Fruit fly (Drosophila melanogaster) whole organism, embryonic: ENCODE results near the gene CG5934.

ENCODE experiments used
- B-H1 ChIP-seq: fragments of 200-800 bp; sonication (Bioruptor generic); IDR thresholded peaks from 3 replicates; pipeline ENCODE4 v1.3.6; 2022; ENCODE audit warnings: missing biosample characterization, missing genetic modification characterization
- BEAF-32 ChIP-seq: fragments of 200-800 bp; sonication (Bioruptor generic); optimal IDR thresholded peaks from 3 replicates; lab custom pipeline; 2017; ENCODE audit warnings: missing biosample characterization, missing genetic modification characterization, mild to moderate bottlenecking, moderate library complexity, missing genetic modification reagents
- Bdp1 ChIP-seq: fragments of 200-800 bp; sonication (Bioruptor generic); optimal IDR thresholded peaks from 3 replicates; lab custom pipeline; 2016; ENCODE audit warnings: missing biosample characterization, missing genetic modification characterization
- Bgb ChIP-seq: fragments of 200-800 bp; sonication (Bioruptor generic); IDR thresholded peaks from 2 replicates; pipeline ENCODE4 v1.3.6; 2022; ENCODE audit warnings: missing biosample characterization, missing genetic modification characterization; ENCODE audit not compliant: partially characterized antibody
- CG10565 ChIP-seq: fragments of 200-800 bp; sonication (Bioruptor generic); optimal IDR thresholded peaks from 3 replicates; lab custom pipeline; 2016; ENCODE audit warnings: missing biosample characterization, mild to moderate bottlenecking, missing genetic modification characterization
- CG11723 ChIP-seq: fragments of 200-800 bp; sonication (Bioruptor generic); optimal IDR thresholded peaks from 2 replicates; lab custom pipeline; 2017; ENCODE audit warnings: missing biosample characterization, mild to moderate bottlenecking, missing genetic modification characterization
- CG14014 ChIP-seq: fragments of 200-800 bp; sonication (Bioruptor generic); IDR thresholded peaks from 2 replicates; pipeline ENCODE4 v1.3.6; 2022; ENCODE audit warnings: missing biosample characterization, missing genetic modification characterization
- CG14710 ChIP-seq: fragments of 200-800 bp; sonication (Bioruptor generic); optimal IDR thresholded peaks from 3 replicates; lab custom pipeline; 2019; ENCODE audit warnings: missing biosample characterization, mild to moderate bottlenecking, missing genetic modification characterization, moderate library complexity
- CG1603 ChIP-seq: fragments of 200-800 bp; sonication (Bioruptor generic); optimal IDR thresholded peaks from 2 replicates; lab custom pipeline; 2019; ENCODE audit warnings: missing biosample characterization, mild to moderate bottlenecking, missing genetic modification characterization, moderate library complexity
- CG17361 ChIP-seq: fragments of 200-800 bp; sonication (Bioruptor generic); IDR thresholded peaks from 3 replicates; pipeline ENCODE4 v1.3.6; 2022; ENCODE audit warnings: missing biosample characterization, missing genetic modification characterization
- CG17912 ChIP-seq: fragments of 200-800 bp; sonication (Bioruptor generic); optimal IDR thresholded peaks from 2 replicates; lab custom pipeline; 2018; ENCODE audit warnings: missing biosample characterization, mild to moderate bottlenecking, missing genetic modification characterization
- CG6813 ChIP-seq: fragments of 200-800 bp; sonication (Bioruptor generic); optimal IDR thresholded peaks from 2 replicates; lab custom pipeline; 2017; ENCODE audit warnings: missing biosample characterization, missing genetic modification characterization, mild to moderate bottlenecking, moderate library complexity, missing genetic modification reagents
- CG7271 ChIP-seq: fragments of 200-800 bp; sonication (Bioruptor generic); optimal IDR thresholded peaks from 2 replicates; lab custom pipeline; 2018; ENCODE audit warnings: missing biosample characterization, mild to moderate bottlenecking, missing genetic modification characterization, moderate library complexity
- CG8290 ChIP-seq, 3 experiments: fragments of 200-800 bp; sonication (Bioruptor generic); optimal IDR thresholded peaks; 2 replicates each; lab custom pipeline; 2016 to 2019; ENCODE audit warnings: missing biosample characterization in 3 of 3, missing genetic modification characterization in 3 of 3, mild to moderate bottlenecking in 2 of 3, moderate library complexity in 1 of 3
- CG8924 ChIP-seq: fragments of 200-800 bp; optimal IDR thresholded peaks from 3 replicates; lab custom pipeline; 2019; ENCODE audit warnings: missing biosample characterization, mild to moderate bottlenecking, missing genetic modification characterization, moderate library complexity
- CG9932 ChIP-seq: fragments of 200-800 bp; sonication (Bioruptor generic); IDR thresholded peaks from 2 replicates; pipeline ENCODE4 v1.3.6; 2022; ENCODE audit warnings: missing biosample characterization, missing genetic modification characterization
- Deaf1 ChIP-seq: fragments of 200-800 bp; optimal IDR thresholded peaks from 3 replicates; lab custom pipeline; 2019; ENCODE audit warnings: missing biosample characterization, mild to moderate bottlenecking, missing genetic modification characterization, moderate library complexity
- Dip3 ChIP-seq: fragments of 200-800 bp; sonication (Bioruptor generic); optimal IDR thresholded peaks from 3 replicates; lab custom pipeline; 2016; ENCODE audit warnings: missing biosample characterization, missing genetic modification characterization
- Fer1 ChIP-seq: fragments of 200-800 bp; sonication (Bioruptor generic); optimal IDR thresholded peaks from 2 replicates; lab custom pipeline; 2017; ENCODE audit warnings: missing biosample characterization, mild to moderate bottlenecking, missing genetic modification characterization
- GATAe ChIP-seq: fragments of 200-800 bp; sonication (Bioruptor generic); conservative IDR thresholded peaks from 2 replicates; pipeline ENCODE4 v1.3.6; 2022; ENCODE audit warnings: missing biosample characterization, missing genetic modification characterization
- Jarid2 ChIP-seq: fragments of 200-800 bp; sonication (Bioruptor generic); optimal IDR thresholded peaks from 3 replicates; lab custom pipeline; 2017; ENCODE audit warnings: mild to moderate bottlenecking, missing biosample characterization, missing genetic modification reagents, missing genetic modification characterization
- Med ChIP-seq: fragments of 200-800 bp; sonication (Bioruptor generic); peaks from one replicate; lab custom pipeline; 2016; ENCODE audit warnings: missing biosample characterization, missing genetic modification characterization, mild to moderate bottlenecking, inconsistent platforms, moderate library complexity
- NC2α ChIP-seq: fragments of 200-800 bp; sonication (Bioruptor generic); optimal IDR thresholded peaks from 2 replicates; lab custom pipeline; 2016; ENCODE audit warnings: missing biosample characterization, missing genetic modification characterization
- Sin3A ChIP-seq: fragments of >200 bp; optimal IDR thresholded peaks from 2 replicates; lab custom pipeline; 2018
- Ssrp ChIP-seq: fragments of 200-800 bp; sonication (Bioruptor generic); optimal IDR thresholded peaks from 2 replicates; lab custom pipeline; 2018; ENCODE audit warnings: missing biosample characterization, mild to moderate bottlenecking, missing genetic modification characterization, moderate library complexity
- Stat92E ChIP-seq, 3 experiments: fragments of >200 bp in 2 of 3; fragments of 200-800 bp in 1 of 3; sonication (Bioruptor generic) in 1 of 3; optimal IDR thresholded peaks; 2 replicates each; lab custom pipeline; 2017 to 2019; ENCODE audit warnings: missing biosample characterization in 3 of 3, missing genetic modification characterization in 3 of 3, mild to moderate bottlenecking in 1 of 3, moderate library complexity in 1 of 3
- ase ChIP-seq: fragments of 200-800 bp; sonication (Bioruptor generic); IDR thresholded peaks from 3 replicates; pipeline ENCODE4 v1.3.6; 2022; ENCODE audit warnings: missing biosample characterization, missing genetic modification characterization
- bcd ChIP-seq: fragments of 200-800 bp; sonication (Bioruptor generic); optimal IDR thresholded peaks from 2 replicates; lab custom pipeline; 2017; ENCODE audit warnings: missing biosample characterization, mild to moderate bottlenecking, missing genetic modification characterization
- crc ChIP-seq: fragments of 200-800 bp; sonication (Bioruptor generic); optimal IDR thresholded peaks from 2 replicates; lab custom pipeline; 2016; ENCODE audit warnings: missing biosample characterization, missing genetic modification characterization
- croc ChIP-seq: fragments of 200-800 bp; sonication (Bioruptor generic); conservative IDR thresholded peaks from 3 replicates; pipeline ENCODE4 v1.3.6; 2022; ENCODE audit warnings: missing biosample characterization, missing genetic modification characterization
- dimm ChIP-seq: fragments of 200-800 bp; sonication (Bioruptor generic); IDR thresholded peaks from 2 replicates; pipeline ENCODE4 v1.3.6; 2022; ENCODE audit warnings: missing biosample characterization, missing genetic modification characterization
- fd96Cb ChIP-seq: fragments of 200-800 bp; sonication (Bioruptor generic); optimal IDR thresholded peaks from 2 replicates; lab custom pipeline; 2018; ENCODE audit warnings: missing biosample characterization, mild to moderate bottlenecking, missing genetic modification characterization, moderate library complexity
- gro ChIP-seq: fragments of 200-800 bp; sonication (Bioruptor generic); optimal IDR thresholded peaks from 2 replicates; lab custom pipeline; 2016; ENCODE audit warnings: missing biosample characterization, missing genetic modification characterization
- maf-S ChIP-seq: fragments of 200-800 bp; sonication (Bioruptor generic); optimal IDR thresholded peaks from 2 replicates; lab custom pipeline; 2016; ENCODE audit warnings: missing biosample characterization, missing genetic modification characterization
- nerfin-2 ChIP-seq: fragments of 200-800 bp; sonication (Bioruptor generic); IDR thresholded peaks from 2 replicates; pipeline ENCODE4 v1.3.6; 2022; ENCODE audit warnings: missing biosample characterization, missing genetic modification characterization; ENCODE audit not compliant: partially characterized antibody
- nmo ChIP-seq: fragments of 200-800 bp; sonication (Bioruptor generic); optimal IDR thresholded peaks from 2 replicates; lab custom pipeline; 2018; ENCODE audit warnings: missing biosample characterization, mild to moderate bottlenecking, missing genetic modification characterization, moderate library complexity
- odd ChIP-seq: fragments of 200-800 bp; sonication (Bioruptor generic); optimal IDR thresholded peaks from 2 replicates; lab custom pipeline; 2017; ENCODE audit warnings: missing biosample characterization, mild to moderate bottlenecking, missing genetic modification characterization
- pb ChIP-seq: fragments of 200-800 bp; sonication (Bioruptor generic); optimal IDR thresholded peaks from 3 replicates; lab custom pipeline; 2016; ENCODE audit warnings: missing biosample characterization, missing genetic modification characterization
- prd ChIP-seq, 3 experiments: fragments of >200 bp in 2 of 3; fragments of 200-800 bp in 1 of 3; sonication (Bioruptor generic) in 1 of 3; optimal IDR thresholded peaks in 2 of 3; IDR thresholded peaks in 1 of 3; 2 replicates in 2 of 3; 3 replicates in 1 of 3; pipeline versions ENCODE4 v1.3.6 to Lab custom; 2017 to 2022; ENCODE audit warnings: missing biosample characterization in 1 of 3, missing genetic modification characterization in 1 of 3
- pros ChIP-seq: fragments of 200-800 bp; sonication (Bioruptor generic); optimal IDR thresholded peaks from 3 replicates; lab custom pipeline; 2019; ENCODE audit warnings: missing biosample characterization, mild to moderate bottlenecking, missing genetic modification characterization, moderate library complexity
- ranshi ChIP-seq: fragments of 200-800 bp; sonication (Bioruptor generic); IDR thresholded peaks from 2 replicates; pipeline ENCODE4 v1.3.6; 2022; ENCODE audit warnings: missing biosample characterization, missing genetic modification characterization
- row ChIP-seq: fragments of 200-800 bp; sonication (Bioruptor generic); IDR thresholded peaks from 3 replicates; pipeline ENCODE4 v1.3.6; 2022; ENCODE audit warnings: missing biosample characterization, missing genetic modification characterization
- seq ChIP-seq: fragments of 200-800 bp; sonication (Bioruptor generic); IDR thresholded peaks from 2 replicates; pipeline ENCODE4 v1.3.6; 2022; ENCODE audit warnings: missing biosample characterization, missing genetic modification characterization
- slp2 ChIP-seq: fragments of 200-800 bp; sonication (Bioruptor generic); optimal IDR thresholded peaks from 2 replicates; lab custom pipeline; 2016; ENCODE audit warnings: missing biosample characterization, missing genetic modification characterization
- ssp ChIP-seq: fragments of 200-800 bp; sonication (Bioruptor generic); IDR thresholded peaks from 2 replicates; pipeline ENCODE4 v1.3.6; 2022; ENCODE audit warnings: missing biosample characterization, missing genetic modification characterization
- sug ChIP-seq: fragments of 200-800 bp; optimal IDR thresholded peaks from 2 replicates; lab custom pipeline; 2019; ENCODE audit warnings: missing biosample characterization, mild to moderate bottlenecking, missing genetic modification characterization, moderate library complexity
- unc-4 ChIP-seq: fragments of 200-800 bp; sonication (Bioruptor generic); IDR thresholded peaks from 2 replicates; pipeline ENCODE4 v1.3.6; 2022; ENCODE audit warnings: missing biosample characterization, missing genetic modification characterization; ENCODE audit not compliant: partially characterized antibody
- zfh2 ChIP-seq: fragments of 200-800 bp; sonication (Bioruptor generic); optimal IDR thresholded peaks from 2 replicates; lab custom pipeline; 2016; ENCODE audit warnings: missing biosample characterization, missing genetic modification characterization

The CG5934 gene

DNA sequence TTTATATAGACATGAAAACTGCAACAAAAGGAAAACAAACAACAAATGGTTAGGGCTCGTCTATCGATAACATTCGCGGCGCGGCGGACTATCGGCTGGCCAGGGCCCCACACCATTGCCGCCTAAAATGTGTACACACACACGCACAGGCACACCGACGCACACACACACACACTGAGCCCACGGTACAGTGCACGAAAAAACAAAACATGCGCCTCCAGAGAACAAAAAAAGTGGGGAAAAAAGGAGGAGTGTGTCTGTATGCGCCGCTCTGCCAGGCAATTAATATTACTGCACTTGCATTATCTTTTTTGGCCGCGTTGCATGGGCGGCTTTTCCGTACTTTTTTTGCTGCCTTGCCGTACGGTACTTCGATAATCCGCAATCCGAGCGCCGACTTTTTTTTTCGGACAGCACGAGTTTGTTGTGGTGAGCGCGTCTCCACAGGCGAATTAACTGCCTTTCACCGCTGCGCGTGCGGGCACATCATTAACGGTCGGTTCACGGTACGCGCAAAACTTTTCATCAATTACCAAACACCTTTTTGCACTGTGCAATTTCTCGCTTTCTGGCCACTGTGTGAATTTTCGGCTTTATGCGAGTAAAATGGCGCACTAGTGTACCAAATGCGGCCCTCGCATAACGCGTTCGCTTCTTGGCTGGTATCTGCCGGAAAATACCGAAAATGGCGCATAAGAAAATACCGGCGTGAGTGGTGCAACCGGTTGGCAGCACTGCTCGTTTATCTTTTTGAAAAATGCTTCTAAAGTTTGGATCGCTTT, 9.9 kb upstream of the CG5934 start, which contains the start of gene woc (continued):
- TF ChIP-seq prd (optimal IDR thresholded peaks at IDR 0.05; lab: Kevin White, UChicago): no peak
- peak; percentile 69; the same call in 2 of the 3 replicates for TF ChIP-seq prd (GFP tag; IDR thresholded peaks at IDR 0.05; lab: Robert Waterston, UW)
- peak in 1 of 3 experiments; percentile 22 for TF ChIP-seq Stat92E (GFP tag; optimal IDR thresholded peaks at IDR 0.05; lab: Kevin White, UChicago)
- TF ChIP-seq CG9932: peak; percentile 69
- TF ChIP-seq ranshi (GFP tag; lab: Robert Waterston, UW): no peak; the same call in 1 of the 2 replicates
- peak; percentile 40 for TF ChIP-seq CG6813 (GFP tag; lab: Kevin White, UChicago)
- no peak for TF ChIP-seq fd96Cb (tag; lab: Kevin White, UChicago)
- TF ChIP-seq CG8290 (GFP tag; optimal IDR thresholded peaks at IDR 0.05; lab: Kevin White, UChicago): no peak
- no peak for TF ChIP-seq CG8290 (tag; optimal IDR thresholded peaks at IDR 0.05; lab: Kevin White, UChicago)
- TF ChIP-seq Ssrp (tag; lab: Kevin White, UChicago): no peak
- TF ChIP-seq nmo (GFP tag; lab: Kevin White, UChicago): peak; percentile 48
- no peak for TF ChIP-seq croc (GFP tag; lab: Robert Waterston, UW)
- no peak for TF ChIP-seq sug
- TF ChIP-seq CG14014 (GFP tag; lab: Robert Waterston, UW): peak; percentile 45; the same call in 1 of the 2 replicates
- no peak for TF ChIP-seq GATAe (GFP tag; lab: Robert Waterston, UW)
- TF ChIP-seq CG8924 (tag; lab: Kevin White, UChicago): peak; percentile 51
- TF ChIP-seq Jarid2 (GFP tag; lab: Kevin White, UChicago): no peak
- TF ChIP-seq NC2α (GFP tag; lab: Kevin White, UChicago): peak; percentile 55
- no peak; the same call in 1 of the 3 replicates for TF ChIP-seq CG17361 (GFP tag; lab: Robert Waterston, UW)
- TF ChIP-seq CG17912 (GFP tag; lab: Kevin White, UChicago): no peak
- peak; percentile 54 for TF ChIP-seq bcd (GFP tag; lab: Kevin White, UChicago)
- TF ChIP-seq gro (GFP tag; lab: Kevin White, UChicago): no peak
- peak; percentile 81 for TF ChIP-seq unc-4 (GFP tag; lab: Robert Waterston, UW)
- peak; percentile 93 for TF ChIP-seq Med (GFP tag; lab: Kevin White, UChicago)
- peak; percentile 75 for TF ChIP-seq CG14710 (tag; lab: Kevin White, UChicago)
- peak; percentile 71 for TF ChIP-seq zfh2 (GFP tag; lab: Kevin White, UChicago)
- TF ChIP-seq nerfin-2 (GFP tag; lab: Robert Waterston, UW): peak; percentile 83
- peak; percentile 46 for TF ChIP-seq Bdp1
- no peak for TF ChIP-seq B-H1 (GFP tag; lab: Robert Waterston, UW)
- peak; percentile 43 for TF ChIP-seq pb (GFP tag; lab: Kevin White, UChicago)
- no peak for TF ChIP-seq pros
- TF ChIP-seq ase (GFP tag; lab: Robert Waterston, UW): peak; percentile 54; the same call in 1 of the 3 replicates
- TF ChIP-seq CG7271 (tag; lab: Kevin White, UChicago): no peak
- TF ChIP-seq Sin3A (lab: Kevin White, UChicago): peak; percentile 86
- no peak for TF ChIP-seq CG11723
- TF ChIP-seq slp2 (GFP tag; lab: Kevin White, UChicago): peak; percentile 32
- no peak for TF ChIP-seq CG10565
- peak; percentile 77 for TF ChIP-seq BEAF-32
- peak; percentile 91 for TF ChIP-seq Bgb (GFP tag; lab: Robert Waterston, UW)
- TF ChIP-seq crc (GFP tag; lab: Kevin White, UChicago): peak; percentile 25
- peak; percentile 54; the same call in 1 of the 2 replicates for TF ChIP-seq seq (GFP tag; lab: Robert Waterston, UW)
- no peak for TF ChIP-seq Deaf1 (tag; lab: Kevin White, UChicago)
- no peak for TF ChIP-seq odd (GFP tag; lab: Kevin White, UChicago)
- no peak for TF ChIP-seq dimm
- peak; percentile 28 for TF ChIP-seq Dip3 (GFP tag; lab: Kevin White, UChicago)
- TF ChIP-seq ssp (GFP tag; lab: Robert Waterston, UW): peak; percentile 43; the same call in 1 of the 2 replicates
- TF ChIP-seq row: peak; percentile 72
- TF ChIP-seq CG1603 (tag; lab: Kevin White, UChicago): peak; percentile 81
- peak; percentile 72 for TF ChIP-seq maf-S (GFP tag; lab: Kevin White, UChicago)
- TF ChIP-seq Fer1: no peak
